Worm (Caenorhabditis elegans) whole organism, L3 larva: ENCODE measurements around the gene Y22D7AL.6.

ENCODE experiments used
- egl-27 ChIP-seq: sonication (generic microtip); optimal IDR thresholded peaks from 4 replicates; lab custom pipeline; 2017; ENCODE audit warnings: missing biosample characterization, missing genetic modification reagents, missing genetic modification characterization
- ztf-11 ChIP-seq: fragments of 150-350 bp; optimal IDR thresholded peaks from 2 replicates; lab custom pipeline; 2014; ENCODE audit warnings: missing biosample characterization, missing genetic modification characterization

DNA sequence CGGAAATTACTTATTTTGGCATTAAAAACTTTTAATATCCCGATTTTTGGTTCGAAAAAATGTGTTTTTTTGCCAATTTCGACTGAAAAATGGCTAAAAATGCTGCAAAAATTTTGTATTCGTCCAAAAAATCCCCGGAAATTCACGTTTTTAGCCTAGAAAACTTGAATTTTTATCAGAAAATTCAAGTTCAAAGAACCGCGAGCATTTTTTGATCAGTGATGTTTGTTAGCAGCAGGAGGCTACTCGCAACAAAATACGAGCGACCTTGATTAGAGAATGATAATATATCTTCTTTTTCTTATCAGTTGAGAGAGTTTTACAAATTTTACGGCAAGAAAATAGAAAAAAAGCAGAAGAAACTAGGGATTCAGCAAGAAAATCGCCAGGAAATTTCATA is 17.6 kb downstream of the Y22D7AL.6 start:
- no peak for TF ChIP-seq ztf-11 (tag; lab: Kevin White, UChicago)
- TF ChIP-seq egl-27 (tag; lab: Kevin White, UChicago): no peak
